Worm (Caenorhabditis elegans) whole organism, mixed stage, embryonic: ENCODE results near the gene bmy-1.

Source experiments
- blmp-1 ChIP-seq: fragments of 150-350 bp; optimal IDR thresholded peaks from 2 replicates; lab custom pipeline; 2014; ENCODE audit warnings: missing biosample characterization, missing genetic modification characterization
- lsy-2 ChIP-seq: fragments of 150-350 bp; optimal IDR thresholded peaks from 2 replicates; lab custom pipeline; 2014; ENCODE audit warnings: missing biosample characterization, missing genetic modification characterization

ce11 chrII:5353642-5354041, 4.9 kb upstream of the bmy-1 start:
- TF ChIP-seq blmp-1 (no peak), lsy-2 (no peak)
